Worm (Caenorhabditis elegans) whole organism, L4/young adult: ENCODE results near the gene trr-1.

ENCODE experiments used
- W03F9.2 ChIP-seq: fragments of 150-350 bp; optimal IDR thresholded peaks from 2 replicates; lab custom pipeline; 2014; ENCODE audit warnings: missing biosample characterization, missing genetic modification characterization
- dao-5 ChIP-seq: sonication (generic microtip); optimal IDR thresholded peaks from 2 replicates; lab custom pipeline; 2016; ENCODE audit warnings: missing genotype, missing genetic modification characterization, moderate library complexity, missing compliant biosample characterization
- him-1 ChIP-seq: sonication (generic microtip); optimal IDR thresholded peaks from 2 replicates; lab custom pipeline; 2016; ENCODE audit warnings: missing genotype, missing genetic modification reagents, missing genetic modification characterization, missing compliant biosample characterization

DNA sequence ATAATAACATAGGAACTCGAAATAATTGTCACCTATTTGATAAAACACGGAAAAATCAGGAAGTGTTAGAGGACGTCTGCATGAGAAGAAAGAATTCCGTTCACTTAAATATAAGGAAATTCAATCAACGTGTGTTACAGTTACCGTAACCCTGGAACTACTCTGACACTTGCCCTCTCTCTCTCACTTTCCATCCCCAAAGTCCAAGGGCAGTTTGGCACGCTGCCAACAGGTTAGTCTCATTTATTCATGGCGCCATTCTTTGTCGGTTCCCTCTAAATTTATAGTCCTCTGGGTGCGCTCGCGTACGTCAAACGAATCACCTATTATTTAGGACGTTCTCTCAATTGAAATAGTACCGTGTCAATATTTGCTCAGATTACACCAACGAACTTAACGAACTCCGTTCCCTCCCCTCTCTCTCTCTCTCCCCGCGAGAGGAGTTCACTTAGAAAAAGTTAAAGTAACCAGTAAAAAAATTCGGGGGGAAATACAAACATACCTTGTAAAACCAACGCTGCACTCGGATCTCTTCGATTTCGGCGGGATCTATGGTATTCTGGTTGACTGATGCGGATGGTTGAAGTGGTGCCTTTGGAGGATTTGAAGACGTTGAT, 55.0 kb downstream of the trr-1 start:
- TF ChIP-seq dao-5, result no peak
- no peak for TF ChIP-seq him-1
- no peak for TF ChIP-seq W03F9.2 (tag; lab: Kevin White, UChicago)
